Fruit fly (Drosophila melanogaster) whole organism, wandering third instar larva: ENCODE data around the gene RpS21.

Source experiments
- Abd-B ChIP-seq: fragments of >200 bp; optimal IDR thresholded peaks from 2 replicates; lab custom pipeline; 2017; ENCODE audit warnings: missing biosample characterization, missing genetic modification characterization
- CG32264 ChIP-seq: fragments of 200-800 bp; sonication (Bioruptor generic); optimal IDR thresholded peaks from 2 replicates; lab custom pipeline; 2016; ENCODE audit warnings: missing biosample characterization, missing genetic modification characterization
- CG9705 ChIP-seq: fragments of 200-800 bp; sonication (Bioruptor generic); optimal IDR thresholded peaks from 2 replicates; lab custom pipeline; 2018; ENCODE audit warnings: missing biosample characterization, mild to moderate bottlenecking, missing genetic modification characterization
- CrebA ChIP-seq: fragments of 200-800 bp; sonication (Bioruptor generic); optimal IDR thresholded peaks from 2 replicates; lab custom pipeline; 2016; ENCODE audit warnings: missing biosample characterization, mild to moderate bottlenecking, missing genetic modification characterization, borderline replicate concordance
- Dfd ChIP-seq: fragments of >200 bp; optimal IDR thresholded peaks from 2 replicates; lab custom pipeline; 2017; ENCODE audit warnings: missing biosample characterization, missing genetic modification characterization
- Dif ChIP-seq: fragments of 200-275, 200-300 bp; sonication (Bioruptor generic); optimal IDR thresholded peaks from 2 replicates; lab custom pipeline; 2018; ENCODE audit warnings: missing biosample characterization, missing genetic modification characterization; ENCODE audit not compliant: partially characterized antibody
- GATAd ChIP-seq: sonication (Bioruptor generic); optimal IDR thresholded peaks from 2 replicates; lab custom pipeline; 2016; ENCODE audit warnings: missing biosample characterization, missing genetic modification characterization
- HLH106 ChIP-seq: fragments of 200-800 bp; optimal IDR thresholded peaks from 3 replicates; lab custom pipeline; 2019; ENCODE audit warnings: missing biosample characterization, mild to moderate bottlenecking, missing genetic modification characterization, moderate library complexity
- Hnf4 ChIP-seq: fragments of 200-800 bp; sonication (Bioruptor generic); optimal IDR thresholded peaks from 2 replicates; lab custom pipeline; 2016; ENCODE audit warnings: missing biosample characterization, mild to moderate bottlenecking, missing genetic modification characterization
- Hr78 ChIP-seq: fragments of >200 bp; optimal IDR thresholded peaks from 2 replicates; lab custom pipeline; 2017; ENCODE audit warnings: missing biosample characterization, missing genetic modification characterization
- Hr83 ChIP-seq: fragments of 200-300 bp; sonication (Bioruptor generic); optimal IDR thresholded peaks from 2 replicates; lab custom pipeline; 2016; ENCODE audit warnings: missing biosample characterization, mild to moderate bottlenecking, missing genetic modification characterization, moderate library complexity; ENCODE audit not compliant: poor library complexity, severe bottlenecking
- Jra ChIP-seq: sonication (Bioruptor generic); optimal IDR thresholded peaks from 2 replicates; lab custom pipeline; 2016; ENCODE audit warnings: missing biosample characterization, missing genetic modification characterization
- Mio ChIP-seq: sonication (Bioruptor generic); optimal IDR thresholded peaks from 2 replicates; lab custom pipeline; 2016; ENCODE audit warnings: missing biosample characterization, missing genetic modification characterization
- Myc ChIP-seq: fragments of >200 bp; optimal IDR thresholded peaks from 2 replicates; lab custom pipeline; 2017
- N ChIP-seq: fragments of >200 bp; optimal IDR thresholded peaks from 2 replicates; lab custom pipeline; 2018; ENCODE audit warnings: missing biosample characterization, missing external identifiers, missing genetic modification characterization
- OdsH ChIP-seq: fragments of 200-800 bp; sonication (Bioruptor generic); optimal IDR thresholded peaks from 2 replicates; lab custom pipeline; 2016; ENCODE audit warnings: missing biosample characterization, mild to moderate bottlenecking, missing genetic modification characterization
- Rel ChIP-seq, 2 experiments: fragments of 200-800 bp; sonication (Bioruptor generic) in 1 of 2; optimal IDR thresholded peaks; 2 replicates in 1 of 2; 3 replicates in 1 of 2; lab custom pipeline; 2016 to 2019; ENCODE audit warnings: mild to moderate bottlenecking in 2 of 2, missing biosample characterization in 2 of 2, missing genetic modification characterization in 2 of 2, moderate library complexity in 1 of 2
- Sp1 ChIP-seq: fragments of 200-800 bp; sonication (Bioruptor generic); optimal IDR thresholded peaks from 3 replicates; lab custom pipeline; 2019; ENCODE audit warnings: missing biosample characterization, mild to moderate bottlenecking, missing genetic modification characterization, moderate library complexity
- Vsx2 ChIP-seq: fragments of 200-300, 225-300 bp; sonication (Bioruptor generic); optimal IDR thresholded peaks from 2 replicates; lab custom pipeline; 2018; ENCODE audit warnings: missing biosample characterization, missing genetic modification characterization; ENCODE audit not compliant: partially characterized antibody
- br ChIP-seq: fragments of 200-800 bp; sonication (Bioruptor generic); optimal IDR thresholded peaks from 2 replicates; lab custom pipeline; 2016; ENCODE audit warnings: missing biosample characterization, missing genetic modification characterization
- brk ChIP-seq: fragments of 200-800 bp; sonication (Bioruptor generic); optimal IDR thresholded peaks from 2 replicates; lab custom pipeline; 2016; ENCODE audit warnings: missing biosample characterization, mild to moderate bottlenecking, missing genetic modification characterization
- dl ChIP-seq, 2 experiments: fragments of 175-275, 200-275 bp in 1 of 2; fragments of 200-275 bp in 1 of 2; sonication (Bioruptor generic); optimal IDR thresholded peaks; lab custom pipeline; 2018; ENCODE audit warnings: mild to moderate bottlenecking in 2 of 2, missing biosample characterization in 2 of 2, missing genetic modification characterization in 2 of 2, moderate library complexity in 2 of 2; ENCODE audit not compliant: partially characterized antibody in 2 of 2, insufficient read depth in 1 of 2
- dmrt93B ChIP-seq: fragments of 200-800 bp; sonication (Bioruptor generic); optimal IDR thresholded peaks from 2 replicates; lab custom pipeline; 2018; ENCODE audit warnings: missing biosample characterization, mild to moderate bottlenecking, missing genetic modification characterization
- dsf ChIP-seq: sonication (Bioruptor generic); optimal IDR thresholded peaks from 2 replicates; lab custom pipeline; 2016; ENCODE audit warnings: missing biosample characterization, missing genetic modification characterization, borderline replicate concordance
- ey ChIP-seq: fragments of 200-800 bp; sonication (Bioruptor generic); optimal IDR thresholded peaks from 2 replicates; lab custom pipeline; 2016; ENCODE audit warnings: missing biosample characterization, missing genetic modification characterization
- foxo ChIP-seq, 2 experiments: fragments of 200-800 bp; sonication (Bioruptor generic); optimal IDR thresholded peaks; 2 replicates in 1 of 2; 3 replicates in 1 of 2; lab custom pipeline; 2016 to 2017; ENCODE audit warnings: missing biosample characterization in 2 of 2, missing genetic modification characterization in 2 of 2
- fru ChIP-seq: fragments of 200-800 bp; sonication (Bioruptor generic); optimal IDR thresholded peaks from 3 replicates; lab custom pipeline; 2016; ENCODE audit warnings: missing biosample characterization, mild to moderate bottlenecking, missing genetic modification characterization
- h ChIP-seq: fragments of 200-800 bp; sonication (Bioruptor generic); optimal IDR thresholded peaks from 3 replicates; lab custom pipeline; 2016; ENCODE audit warnings: missing biosample characterization, mild to moderate bottlenecking, missing genetic modification characterization
- jim ChIP-seq: fragments of 175-275, 200-325 bp; sonication (Bioruptor generic); optimal IDR thresholded peaks from 2 replicates; lab custom pipeline; 2016; ENCODE audit warnings: missing biosample characterization, mild to moderate bottlenecking, missing genetic modification characterization
- lola ChIP-seq: fragments of >200 bp; optimal IDR thresholded peaks from 2 replicates; lab custom pipeline; 2017; ENCODE audit warnings: missing biosample characterization, missing genetic modification characterization
- pan ChIP-seq: fragments of >200 bp; optimal IDR thresholded peaks from 2 replicates; lab custom pipeline; 2017
- psq ChIP-seq: fragments of 200-800 bp; sonication (Bioruptor generic); optimal IDR thresholded peaks from 3 replicates; lab custom pipeline; 2017; ENCODE audit warnings: missing biosample characterization, mild to moderate bottlenecking, missing genetic modification characterization, moderate library complexity
- rgr ChIP-seq: fragments of 200-800 bp; sonication (Bioruptor generic); optimal IDR thresholded peaks from 3 replicates; lab custom pipeline; 2016; ENCODE audit warnings: missing biosample characterization, mild to moderate bottlenecking, missing genetic modification characterization
- sage ChIP-seq: fragments of 200-800 bp; sonication (Bioruptor generic); optimal IDR thresholded peaks from 2 replicates; lab custom pipeline; 2016; ENCODE audit warnings: missing biosample characterization, mild to moderate bottlenecking, missing genetic modification characterization
- sv ChIP-seq: fragments of 200-800 bp; sonication (Bioruptor generic); optimal IDR thresholded peaks from 3 replicates; lab custom pipeline; 2016; ENCODE audit warnings: missing biosample characterization, missing genetic modification characterization
- tai ChIP-seq: sonication (Bioruptor generic); optimal IDR thresholded peaks from 2 replicates; lab custom pipeline; 2016; ENCODE audit warnings: missing biosample characterization, missing genetic modification characterization
- usp ChIP-seq: fragments of >200 bp; optimal IDR thresholded peaks from 2 replicates; lab custom pipeline; 2017; ENCODE audit warnings: missing biosample characterization, missing genetic modification characterization
- woc ChIP-seq: sonication (Bioruptor generic); optimal IDR thresholded peaks from 2 replicates; lab custom pipeline; 2016; ENCODE audit warnings: missing biosample characterization, mild to moderate bottlenecking, missing genetic modification characterization

The RpS21 gene

dm6 chr2L:2855204-2855768 is 584 bp upstream of the RpS21 start:
- TF ChIP-seq Jra (GFP tag; lab: Kevin White, UChicago) = no peak
- TF ChIP-seq Dif (GFP tag; lab: Kevin White, UChicago) = no peak
- TF ChIP-seq N (GFP tag; lab: Kevin White, UChicago) = peak; percentile 50
- no peak for TF ChIP-seq sv (GFP tag; lab: Kevin White, UChicago)
- TF ChIP-seq GATAd (GFP tag; lab: Kevin White, UChicago) = no peak
- TF ChIP-seq Myc (lab: Kevin White, UChicago) = peak; percentile 74
- TF ChIP-seq ey (GFP tag; lab: Kevin White, UChicago) = no peak
- peak; percentile 8 for TF ChIP-seq Hr83 (GFP tag; lab: Kevin White, UChicago)

dm6 chr2L:2856960-2857584 is 1.2 kb downstream of the RpS21 start, which contains the start of gene CG2991:
TSS of gene CG2991 (plus strand) at chr2L:2857164.
- TF ChIP-seq N (GFP tag; lab: Kevin White, UChicago) (no peak), jim (no peak), psq (no peak), HLH106 (tag; lab: Kevin White, UChicago) (peak; percentile 32), CrebA (GFP tag; lab: Kevin White, UChicago) (no peak), foxo (GFP tag; optimal IDR thresholded peaks at IDR 0.05; lab: Kevin White, UChicago) (peak; percentile 31 to 48), Vsx2 (GFP tag; lab: Kevin White, UChicago) (no peak), dl (GFP tag; optimal IDR thresholded peaks at IDR 0.05; lab: Kevin White, UChicago; ENCODE audit: insufficient read depth in 1 of 2, partially characterized antibody in 2 of 2) (no peak), Sp1 (GFP tag; lab: Kevin White, UChicago) (peak; percentile 43), Mio (GFP tag; lab: Kevin White, UChicago) (no peak), Hr83 (GFP tag; lab: Kevin White, UChicago) (peak; percentile 73), Jra (GFP tag; lab: Kevin White, UChicago) (peak; percentile 26), usp (no peak), brk (peak; percentile 28), sage (GFP tag; lab: Kevin White, UChicago) (peak; percentile 63), lola (GFP tag; lab: Kevin White, UChicago) (no peak), GATAd (GFP tag; lab: Kevin White, UChicago) (no peak), dsf (GFP tag; lab: Kevin White, UChicago) (peak; percentile 11), Rel (GFP tag; optimal IDR thresholded peaks at IDR 0.05; lab: Kevin White, UChicago) (no peak), Rel (tag; optimal IDR thresholded peaks at IDR 0.05; lab: Kevin White, UChicago) (peak; percentile 65), dmrt93B (GFP tag; lab: Kevin White, UChicago) (no peak), pan (no peak), woc (GFP tag; lab: Kevin White, UChicago) (peak; percentile 31), sv (GFP tag; lab: Kevin White, UChicago) (no peak), Dif (GFP tag; lab: Kevin White, UChicago) (no peak), OdsH (no peak), ey (GFP tag; lab: Kevin White, UChicago) (peak; percentile 20), rgr (peak; percentile 12), CG9705 (peak; percentile 33), fru (GFP tag; lab: Kevin White, UChicago) (no peak), Hr78 (GFP tag; lab: Kevin White, UChicago) (no peak), tai (GFP tag; lab: Kevin White, UChicago) (peak; percentile 64), Abd-B (GFP tag; lab: Kevin White, UChicago) (no peak), Hnf4 (GFP tag; lab: Kevin White, UChicago) (peak; percentile 57), br (GFP tag; lab: Kevin White, UChicago) (peak; percentile 3), h (GFP tag; lab: Kevin White, UChicago) (peak; percentile 53), Myc (lab: Kevin White, UChicago) (no peak), CG32264 (GFP tag; lab: Kevin White, UChicago) (no peak), Dfd (GFP tag; lab: Kevin White, UChicago) (no peak)
